Worm (Caenorhabditis elegans): Measurements from ENCODE around the gene srb-5.

ce11 chrII:5186870-5187269 lies 23.7 kb upstream of the srb-5 start:
- TF ChIP-seq nhr-77 (tag; optimal IDR thresholded peaks at IDR 0.05) (no peak), ztf-11 (tag; optimal IDR thresholded peaks at IDR 0.05) (no peak), skn-1 (tag; optimal IDR thresholded peaks at IDR 0.05) (no peak), irx-1 (tag; optimal IDR thresholded peaks at IDR 0.05) (no peak), egl-27 (tag; optimal IDR thresholded peaks at IDR 0.05) (no peak), elt-2 (tag; optimal IDR thresholded peaks at IDR 0.05) (peak; percentile 88), nhr-85 (tag) (no peak), unc-98 (GFP tag; IDR thresholded peaks at IDR 0.05) (no peak), C04F5.9 (tag; optimal IDR thresholded peaks at IDR 0.05) (no peak), elt-3 (tag; optimal IDR thresholded peaks at IDR 0.05) (no peak), lin-39 (tag; optimal IDR thresholded peaks at IDR 0.05) (no peak), nhr-237 (tag; optimal IDR thresholded peaks at IDR 0.05) (no peak)

Measured in whole organism, L1 larva.